Worm (Caenorhabditis elegans) whole organism, L4/young adult: Measurements from ENCODE around the gene mtq-2.

Experiments used
- W03F9.2 ChIP-seq: fragments of 150-350 bp; optimal IDR thresholded peaks from 2 replicates; lab custom pipeline; 2014; ENCODE audit warnings: missing biosample characterization, missing genetic modification characterization
- dao-5 ChIP-seq: sonication (generic microtip); optimal IDR thresholded peaks from 2 replicates; lab custom pipeline; 2016; ENCODE audit warnings: missing genotype, missing genetic modification characterization, moderate library complexity, missing compliant biosample characterization
- him-1 ChIP-seq: sonication (generic microtip); optimal IDR thresholded peaks from 2 replicates; lab custom pipeline; 2016; ENCODE audit warnings: missing genotype, missing genetic modification reagents, missing genetic modification characterization, missing compliant biosample characterization

mtq-2 gene

ce11 chrII:2204077-2204476 lies 14.8 kb upstream of the mtq-2 start, which contains the start of gene Y59C2A.2:
Gene Y59C2A.2 (minus strand): TSS chrII:2204137.
- TF ChIP-seq W03F9.2 (no peak), dao-5 (tag; lab: Kevin White, UChicago) (no peak), him-1 (tag; lab: Kevin White, UChicago) (no peak)

ce11 chrII:2202147-2202546 lies 12.9 kb upstream of the mtq-2 start:
- TF ChIP-seq him-1 (tag; lab: Kevin White, UChicago) (no peak), W03F9.2 (no peak), dao-5 (tag; lab: Kevin White, UChicago) (no peak)

ce11 chrII:2197555-2198288 lies 8.5 kb upstream of the mtq-2 start, which contains the start of gene C33C12.1:
Gene C33C12.1 (plus strand): TSS chrII:2198238.
- peak; percentile 7 for TF ChIP-seq him-1 (tag; lab: Kevin White, UChicago)
- TF ChIP-seq dao-5 (tag; lab: Kevin White, UChicago) = no peak

ce11 chrII:2196742-2197141 lies 7.5 kb upstream of the mtq-2 start:
- no peak for TF ChIP-seq him-1 (tag; lab: Kevin White, UChicago)
- no peak for TF ChIP-seq W03F9.2
- no peak for TF ChIP-seq dao-5 (tag; lab: Kevin White, UChicago)

ce11 chrII:2195541-2195940 lies 6.3 kb upstream of the mtq-2 start:
- TF ChIP-seq him-1 (tag; lab: Kevin White, UChicago) (no peak), W03F9.2 (no peak), dao-5 (tag; lab: Kevin White, UChicago) (no peak)

- TF ChIP-seq W03F9.2 (no peak), him-1 (tag; lab: Kevin White, UChicago) (no peak), dao-5 (tag; lab: Kevin White, UChicago) (no peak)
Observed at ce11 chrII:2192267-2192666, 3.0 kb upstream of the mtq-2 start.

- TF ChIP-seq him-1 (tag; lab: Kevin White, UChicago) = no peak
- no peak for TF ChIP-seq W03F9.2
- no peak for TF ChIP-seq dao-5 (tag; lab: Kevin White, UChicago)
Observed at ce11 chrII:2191383-2191782, 2.1 kb upstream of the mtq-2 start.

- no peak for TF ChIP-seq him-1 (tag; lab: Kevin White, UChicago)
- no peak for TF ChIP-seq dao-5 (tag; lab: Kevin White, UChicago)
- no peak for TF ChIP-seq W03F9.2
Observed at ce11 chrII:2190522-2190921, 1.3 kb upstream of the mtq-2 start.

ce11 chrII:2186730-2187129 lies 2.5 kb downstream of the mtq-2 start:
- TF ChIP-seq dao-5 (tag; lab: Kevin White, UChicago) = no peak
- TF ChIP-seq him-1 (tag; lab: Kevin White, UChicago) = no peak
- no peak for TF ChIP-seq W03F9.2

- no peak for TF ChIP-seq dao-5 (tag; lab: Kevin White, UChicago)
- TF ChIP-seq him-1 (tag; lab: Kevin White, UChicago) = no peak
- no peak for TF ChIP-seq W03F9.2
Observed at ce11 chrII:2186329-2186728, 2.9 kb downstream of the mtq-2 start, which contains the start of gene gba-2. Gene gba-2 (minus strand): TSS chrII:2186434.

- TF ChIP-seq dao-5 (tag; lab: Kevin White, UChicago) = no peak
- TF ChIP-seq W03F9.2 = no peak
- no peak for TF ChIP-seq him-1 (tag; lab: Kevin White, UChicago)
Observed at ce11 chrII:2177735-2178134, 11.5 kb downstream of the mtq-2 start.

- TF ChIP-seq W03F9.2 (no peak), dao-5 (tag; lab: Kevin White, UChicago) (no peak), him-1 (tag; lab: Kevin White, UChicago) (no peak)
Observed at ce11 chrII:2176688-2177087, 12.6 kb downstream of the mtq-2 start, which contains the start of gene gba-1. Gene gba-1 (plus strand): TSS chrII:2176741.

ce11 chrII:2175367-2175766 lies 13.9 kb downstream of the mtq-2 start, which contains the start of gene C33C12.7:
Gene C33C12.7 (minus strand): TSS chrII:2175467.
- TF ChIP-seq him-1 (tag; lab: Kevin White, UChicago) (no peak), W03F9.2 (no peak), dao-5 (tag; lab: Kevin White, UChicago) (no peak)

ce11 chrII:2170085-2170484 lies 19.2 kb downstream of the mtq-2 start, which contains the start of gene C33C12.12:
Gene C33C12.12 (minus strand): TSS chrII:2170185.
- TF ChIP-seq W03F9.2 (no peak), dao-5 (tag; lab: Kevin White, UChicago) (no peak), him-1 (tag; lab: Kevin White, UChicago) (no peak)
